Fruit fly (Drosophila melanogaster) whole organism, prepupa: Measurements from ENCODE around the gene CG2983.

Experiments used
- Blimp-1 ChIP-seq: fragments of 200-800 bp; sonication (Bioruptor generic); optimal IDR thresholded peaks from 3 replicates; lab custom pipeline; 2017; ENCODE audit warnings: missing biosample characterization, missing genetic modification characterization, mild to moderate bottlenecking, moderate library complexity, missing genetic modification reagents
- CG10631 ChIP-seq: fragments of 200-800 bp; sonication (Bioruptor generic); optimal IDR thresholded peaks from 2 replicates; lab custom pipeline; 2016; ENCODE audit warnings: missing biosample characterization, missing genetic modification characterization
- CG10669 ChIP-seq: fragments of 200-800 bp; sonication (Bioruptor generic); optimal IDR thresholded peaks from 3 replicates; lab custom pipeline; 2018; ENCODE audit warnings: missing biosample characterization, mild to moderate bottlenecking, missing genetic modification characterization, moderate library complexity
- CG11294 ChIP-seq: fragments of 200-800 bp; sonication (Bioruptor generic); IDR thresholded peaks from 2 replicates; pipeline ENCODE4 v1.3.6; 2022; ENCODE audit warnings: missing biosample characterization, missing genetic modification characterization
- CG11762 ChIP-seq: fragments of 200-800 bp; sonication (Bioruptor generic); optimal IDR thresholded peaks from 3 replicates; lab custom pipeline; 2016; ENCODE audit warnings: missing biosample characterization, missing genetic modification characterization; ENCODE audit not compliant: insufficient read depth
- CG11902 ChIP-seq: fragments of 200-800 bp; sonication (Bioruptor generic); optimal IDR thresholded peaks from 3 replicates; lab custom pipeline; 2016; ENCODE audit warnings: missing biosample characterization, missing genetic modification characterization
- CG15336 ChIP-seq: fragments of 200-800 bp; sonication (Bioruptor generic); IDR thresholded peaks from 2 replicates; pipeline ENCODE4 v1.3.6; 2022; ENCODE audit warnings: missing biosample characterization, missing genetic modification characterization
- CG1621 ChIP-seq: fragments of 200-800 bp; sonication (Bioruptor generic); optimal IDR thresholded peaks from 3 replicates; lab custom pipeline; 2018; ENCODE audit warnings: missing biosample characterization, mild to moderate bottlenecking, missing genetic modification characterization
- CG16779 ChIP-seq: fragments of 200-800 bp; sonication (Bioruptor generic); optimal IDR thresholded peaks from 3 replicates; lab custom pipeline; 2017; ENCODE audit warnings: missing biosample characterization, mild to moderate bottlenecking, missing genetic modification characterization
- CG3032 ChIP-seq: fragments of 200-800 bp; optimal IDR thresholded peaks from 2 replicates; lab custom pipeline; 2019; ENCODE audit warnings: missing biosample characterization, mild to moderate bottlenecking, missing genetic modification characterization, moderate library complexity
- CG31627 ChIP-seq: fragments of 200-800 bp; sonication (Bioruptor generic); optimal IDR thresholded peaks from 3 replicates; lab custom pipeline; 2016; ENCODE audit warnings: missing biosample characterization, missing genetic modification characterization
- CG32006 ChIP-seq: fragments of 200-800 bp; sonication (Bioruptor generic); optimal IDR thresholded peaks from 3 replicates; lab custom pipeline; 2017; ENCODE audit warnings: missing biosample characterization, mild to moderate bottlenecking, missing genetic modification characterization
- CG3919 ChIP-seq: fragments of 200-800 bp; sonication (Bioruptor generic); optimal IDR thresholded peaks from 3 replicates; lab custom pipeline; 2016; ENCODE audit warnings: missing biosample characterization, missing genetic modification characterization
- CG6792 ChIP-seq: fragments of 200-800 bp; sonication (Bioruptor generic); optimal IDR thresholded peaks from 3 replicates; lab custom pipeline; 2016; ENCODE audit warnings: missing biosample characterization, missing genetic modification characterization
- CG7368 ChIP-seq: fragments of 200-800 bp; sonication (Bioruptor generic); optimal IDR thresholded peaks from 3 replicates; lab custom pipeline; 2016; ENCODE audit warnings: missing biosample characterization, missing genetic modification characterization
- CG8119 ChIP-seq: fragments of 200-800 bp; sonication (Bioruptor generic); IDR thresholded peaks from 3 replicates; pipeline ENCODE4 v1.3.6; 2022; ENCODE audit warnings: missing biosample characterization, missing genetic modification characterization
- CG8319 ChIP-seq: fragments of 200-800 bp; sonication (Bioruptor generic); optimal IDR thresholded peaks from 3 replicates; lab custom pipeline; 2016; ENCODE audit warnings: missing biosample characterization, missing genetic modification characterization
- CG8632 ChIP-seq: fragments of 200-800 bp; sonication (Bioruptor generic); optimal IDR thresholded peaks from 3 replicates; lab custom pipeline; 2016; ENCODE audit warnings: missing biosample characterization, missing genetic modification characterization
- CG9139 ChIP-seq: fragments of 200-800 bp; sonication (Bioruptor generic); optimal IDR thresholded peaks from 3 replicates; lab custom pipeline; 2017; ENCODE audit warnings: missing biosample characterization, mild to moderate bottlenecking, missing genetic modification characterization
- Eip75B ChIP-seq: fragments of 200-800 bp; sonication (Bioruptor generic); optimal IDR thresholded peaks from 3 replicates; lab custom pipeline; 2016; ENCODE audit warnings: missing biosample characterization, missing genetic modification characterization
- Eip78C ChIP-seq: fragments of 200-800 bp; sonication (Bioruptor generic); peaks from one replicate; lab custom pipeline; 2016; ENCODE audit warnings: missing biosample characterization, missing genetic modification characterization
- Ets21C ChIP-seq: fragments of 200-800 bp; sonication (Bioruptor generic); optimal IDR thresholded peaks from 3 replicates; lab custom pipeline; 2016; ENCODE audit warnings: missing biosample characterization, missing genetic modification characterization
- Ets96B ChIP-seq: fragments of 200-800 bp; optimal IDR thresholded peaks from 2 replicates; lab custom pipeline; 2019; ENCODE audit warnings: missing biosample characterization, mild to moderate bottlenecking, missing genetic modification characterization, moderate library complexity
- Gug ChIP-seq: fragments of 200-800 bp; sonication (Bioruptor generic); IDR thresholded peaks from 2 replicates; pipeline ENCODE4 v1.3.6; 2022; ENCODE audit warnings: missing biosample characterization, missing genetic modification characterization
- Hr38 ChIP-seq: sonication (Bioruptor generic); optimal IDR thresholded peaks from 2 replicates; lab custom pipeline; 2016; ENCODE audit warnings: missing biosample characterization, missing genetic modification characterization
- Hr39 ChIP-seq: fragments of 200-800 bp; sonication (Bioruptor generic); optimal IDR thresholded peaks from 2 replicates; lab custom pipeline; 2016; ENCODE audit warnings: missing biosample characterization, missing genetic modification characterization
- Lpt ChIP-seq: fragments of 200-800 bp; sonication (Bioruptor generic); optimal IDR thresholded peaks from 3 replicates; lab custom pipeline; 2016; ENCODE audit warnings: missing biosample characterization, missing genetic modification characterization
- OdsH ChIP-seq: fragments of 200-800 bp; sonication (Bioruptor generic); optimal IDR thresholded peaks from 3 replicates; lab custom pipeline; 2016; ENCODE audit warnings: missing biosample characterization, missing genetic modification characterization
- Smox ChIP-seq: fragments of 200-800 bp; sonication (Bioruptor generic); optimal IDR thresholded peaks from 3 replicates; lab custom pipeline; 2016; ENCODE audit warnings: missing biosample characterization, missing genetic modification characterization
- Sox102F ChIP-seq: fragments of 200-800 bp; sonication (Bioruptor generic); optimal IDR thresholded peaks from 2 replicates; lab custom pipeline; 2016; ENCODE audit warnings: missing biosample characterization, mild to moderate bottlenecking, missing genetic modification characterization
- achi ChIP-seq: fragments of 200-800 bp; sonication (Bioruptor generic); optimal IDR thresholded peaks from 3 replicates; lab custom pipeline; 2016; ENCODE audit warnings: missing biosample characterization, missing genetic modification characterization
- acj6 ChIP-seq: fragments of 200-800 bp; sonication (Bioruptor generic); optimal IDR thresholded peaks from 3 replicates; lab custom pipeline; 2016; ENCODE audit warnings: missing biosample characterization, missing genetic modification characterization
- dsx ChIP-seq: fragments of 200-800 bp; optimal IDR thresholded peaks from 3 replicates; lab custom pipeline; 2019; ENCODE audit warnings: missing biosample characterization, mild to moderate bottlenecking, missing genetic modification characterization, moderate library complexity; ENCODE audit not compliant: poor library complexity, severe bottlenecking
- fd59A ChIP-seq: fragments of 200-800 bp; sonication (Bioruptor generic); optimal IDR thresholded peaks from 2 replicates; lab custom pipeline; 2017; ENCODE audit warnings: missing biosample characterization, mild to moderate bottlenecking, missing genetic modification characterization, missing genetic modification reagents
- fd85E ChIP-seq: fragments of 200-800 bp; sonication (Bioruptor generic); optimal IDR thresholded peaks from 3 replicates; lab custom pipeline; 2016; ENCODE audit warnings: missing biosample characterization, missing genetic modification characterization
- lz ChIP-seq: fragments of 200-800 bp; sonication (Bioruptor generic); optimal IDR thresholded peaks from 3 replicates; lab custom pipeline; 2016; ENCODE audit warnings: missing biosample characterization, missing genetic modification characterization
- net ChIP-seq: fragments of 200-800 bp; sonication (Bioruptor generic); optimal IDR thresholded peaks from 3 replicates; lab custom pipeline; 2016; ENCODE audit warnings: missing biosample characterization, missing genetic modification characterization
- pdm3 ChIP-seq: fragments of 200-800 bp; sonication (Bioruptor generic); optimal IDR thresholded peaks from 3 replicates; lab custom pipeline; 2016; ENCODE audit warnings: missing biosample characterization, missing genetic modification characterization
- salr ChIP-seq, 2 experiments: fragments of 200-800 bp; sonication (Bioruptor generic); optimal IDR thresholded peaks; 3 replicates each; lab custom pipeline; 2016 to 2018; ENCODE audit warnings: missing biosample characterization in 2 of 2, missing genetic modification characterization in 2 of 2, mild to moderate bottlenecking in 1 of 2
- spab ChIP-seq: fragments of 200-800 bp; sonication (Bioruptor generic); optimal IDR thresholded peaks from 2 replicates; lab custom pipeline; 2017; ENCODE audit warnings: missing biosample characterization, mild to moderate bottlenecking, missing genetic modification characterization, missing genetic modification reagents
- ss ChIP-seq, 2 experiments: fragments of 200-800 bp; sonication (Bioruptor generic); optimal IDR thresholded peaks; 2 replicates in 1 of 2; 3 replicates in 1 of 2; lab custom pipeline; 2017 to 2018; ENCODE audit warnings: mild to moderate bottlenecking in 2 of 2, missing biosample characterization in 2 of 2, missing genetic modification characterization in 2 of 2, moderate library complexity in 1 of 2
- svp ChIP-seq: fragments of 200-800 bp; sonication (Bioruptor generic); peaks from one replicate; lab custom pipeline; 2016; ENCODE audit warnings: missing biosample characterization, missing genetic modification characterization
- vri ChIP-seq: fragments of 200-800 bp; sonication (Bioruptor generic); optimal IDR thresholded peaks from 3 replicates; lab custom pipeline; 2016; ENCODE audit warnings: missing biosample characterization, mild to moderate bottlenecking, missing genetic modification characterization

Gene CG2983

dm6 chr2L:2851589-2851988, 4.2 kb downstream of the CG2983 start (continued):
- TF ChIP-seq Blimp-1 (GFP tag; lab: Kevin White, UChicago) (no peak), svp (GFP tag; lab: Kevin White, UChicago) (no peak), CG8119 (peak; percentile 64), Hr38 (no peak), Gug (GFP tag; lab: Robert Waterston, UW) (no peak), Ets21C (no peak), Eip75B (no peak), vri (GFP tag; lab: Kevin White, UChicago) (no peak), Smox (GFP tag; lab: Kevin White, UChicago) (no peak), CG7368 (GFP tag; lab: Kevin White, UChicago) (no peak), CG32006 (GFP tag; lab: Kevin White, UChicago) (peak; percentile 62), achi (GFP tag; lab: Kevin White, UChicago) (peak; percentile 6), CG6792 (GFP tag; lab: Kevin White, UChicago) (no peak), CG8632 (no peak), net (GFP tag; lab: Kevin White, UChicago) (no peak), lz (GFP tag; lab: Kevin White, UChicago) (no peak)

dm6 chr2L:2855204-2855768, 7.9 kb downstream of the CG2983 start:
- TF ChIP-seq CG15336 (GFP tag; lab: Robert Waterston, UW) (no peak), CG8119 (peak; percentile 52; the same call in 2 of the 3 replicates), svp (GFP tag; lab: Kevin White, UChicago) (peak; percentile 76), CG1621 (tag; lab: Kevin White, UChicago) (no peak), acj6 (GFP tag; lab: Kevin White, UChicago) (peak; percentile 13)

dm6 chr2L:2855773-2856615, 8.6 kb downstream of the CG2983 start, which contains the start of the genes CG3104 and RpS21:
Gene CG3104, minus strand, starts transcription at chr2L:2855778.
Gene RpS21, plus strand, starts transcription at chr2L:2856070.
- TF ChIP-seq CG31627 (GFP tag; lab: Kevin White, UChicago) (peak; percentile 85), CG3919 (peak; percentile 81), CG10669 (GFP tag; lab: Kevin White, UChicago) (peak; percentile 58), CG11294 (GFP tag; lab: Robert Waterston, UW) (0 out of 2 replicates have a peak, but pooled peaks have one; percentile 19), Hr39 (GFP tag; lab: Kevin White, UChicago) (peak; percentile 86), CG7368 (GFP tag; lab: Kevin White, UChicago) (peak; percentile 64), CG11902 (GFP tag; lab: Kevin White, UChicago) (peak; percentile 53), CG8319 (GFP tag; lab: Kevin White, UChicago) (peak; percentile 51), CG32006 (GFP tag; lab: Kevin White, UChicago) (peak; percentile 46), CG15336 (GFP tag; lab: Robert Waterston, UW) (no peak), spab (GFP tag; lab: Kevin White, UChicago) (peak; percentile 38), achi (GFP tag; lab: Kevin White, UChicago) (peak; percentile 99), CG8632 (peak; percentile 52), vri (GFP tag; lab: Kevin White, UChicago) (peak; percentile 63), Smox (GFP tag; lab: Kevin White, UChicago) (peak; percentile 65), CG1621 (tag; lab: Kevin White, UChicago) (peak; percentile 51), dsx (GFP tag; lab: Kevin White, UChicago) (peak; percentile 37), CG11762 (peak; percentile 45), pdm3 (GFP tag; lab: Kevin White, UChicago) (peak; percentile 70), CG16779 (tag; lab: Kevin White, UChicago) (peak; percentile 48), Ets96B (tag; lab: Kevin White, UChicago) (peak; percentile 47), CG3032 (tag; lab: Kevin White, UChicago) (peak; percentile 70), CG9139 (GFP tag; lab: Kevin White, UChicago) (peak; percentile 16), fd85E (GFP tag; lab: Kevin White, UChicago) (no peak), fd59A (peak; percentile 50), Eip78C (GFP tag; lab: Kevin White, UChicago) (peak; percentile 89), CG6792 (GFP tag; lab: Kevin White, UChicago) (peak; percentile 62), acj6 (GFP tag; lab: Kevin White, UChicago) (peak; percentile 59), CG10631 (GFP tag; lab: Kevin White, UChicago) (peak; percentile 54), Ets21C (peak; percentile 11), Blimp-1 (GFP tag; lab: Kevin White, UChicago) (peak; percentile 55), Gug (GFP tag; lab: Robert Waterston, UW) (0 out of 2 replicates have a peak, but pooled peaks have one; percentile 15), salr (GFP tag; optimal IDR thresholded peaks at IDR 0.05; lab: Kevin White, UChicago) (peak; percentile 38 to 79), ss (GFP tag; optimal IDR thresholded peaks at IDR 0.05; lab: Kevin White, UChicago) (peak; percentile 68 to 77), OdsH (GFP tag; lab: Kevin White, UChicago) (peak; percentile 68), Sox102F (GFP tag; lab: Kevin White, UChicago) (peak; percentile 62), Lpt (peak; percentile 46)
